Worm (Caenorhabditis elegans) whole organism, midembryonic: ENCODE results near the gene vha-13.

ENCODE experiments used
- T22C8.4 ChIP-seq: fragments of 200-800 bp; sonication (Bioruptor generic); IDR thresholded peaks from 2 replicates; pipeline ENCODE4 v1.3.6; 2022; ENCODE audit warnings: missing genetic modification characterization, missing compliant biosample characterization
- cog-1 ChIP-seq: sonication (generic microtip); optimal IDR thresholded peaks from 2 replicates; lab custom pipeline; 2016; ENCODE audit warnings: missing genetic modification characterization, missing compliant biosample characterization
- flt-1 ChIP-seq: fragments of 200-800 bp; sonication (Bioruptor generic); IDR thresholded peaks from 2 replicates; pipeline ENCODE4 v1.3.6; 2022; ENCODE audit warnings: missing genetic modification characterization, missing compliant biosample characterization
- klf-2 ChIP-seq: fragments of 200-800 bp; sonication (Bioruptor generic); conservative IDR thresholded peaks from 2 replicates; pipeline ENCODE4 v1.3.6; 2022; ENCODE audit warnings: missing genetic modification reagents, missing genetic modification characterization, missing compliant biosample characterization
- med-1 ChIP-seq: sonication (generic microtip); optimal IDR thresholded peaks from 2 replicates; lab custom pipeline; 2017; ENCODE audit warnings: missing genetic modification characterization, mild to moderate bottlenecking, missing compliant biosample characterization, antibody characterized with exemption, missing genetic modification reagents; ENCODE audit not compliant: insufficient read depth
- ref-1 ChIP-seq: fragments of 200-800 bp; sonication (Bioruptor generic); conservative IDR thresholded peaks from 2 replicates; pipeline ENCODE4 v1.3.6; 2022; ENCODE audit warnings: missing genetic modification reagents, missing genetic modification characterization, missing compliant biosample characterization
- tab-1 ChIP-seq: fragments of 200-800 bp; sonication (Bioruptor generic); IDR thresholded peaks from 2 replicates; pipeline ENCODE4 v1.3.6; 2022; ENCODE audit warnings: missing genetic modification characterization, missing compliant biosample characterization
- ztf-23 ChIP-seq: fragments of 200-800 bp; sonication (Bioruptor generic); IDR thresholded peaks from 2 replicates; pipeline ENCODE4 v1.3.6; 2022; ENCODE audit warnings: missing genetic modification reagents, missing genetic modification characterization, missing compliant biosample characterization
- ztf-29 ChIP-seq: fragments of 200-800 bp; sonication (Bioruptor generic); IDR thresholded peaks from 2 replicates; pipeline ENCODE4 v1.3.6; 2022; ENCODE audit warnings: missing genetic modification reagents, missing genetic modification characterization, missing compliant biosample characterization

vha-13 gene

DNA sequence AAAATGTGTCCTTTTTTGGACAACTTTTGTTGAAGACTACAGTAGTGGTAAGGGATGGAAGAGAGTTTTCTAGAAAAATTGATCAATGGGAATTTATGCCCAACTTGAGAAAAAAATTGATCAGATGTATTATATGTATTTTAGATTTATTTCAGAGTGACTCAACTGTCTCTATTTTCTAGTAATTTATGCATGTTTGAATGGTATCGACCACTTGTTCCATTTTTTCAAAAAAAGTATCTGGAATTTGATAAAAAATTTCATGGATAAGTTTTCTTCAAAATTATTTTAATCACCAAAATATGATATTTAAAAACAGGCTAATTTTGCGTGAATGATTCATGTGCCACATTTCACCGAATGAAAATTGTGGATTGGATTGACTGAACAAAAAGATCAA lies 40.3 kb downstream of the vha-13 start, which contains the start of gene C15H11.10:
Gene C15H11.10 (plus strand): TSS at position 301 of the 400 bp plus-strand sequence.
- TF ChIP-seq ztf-23 (GFP tag; lab: Robert Waterston, UW) (no peak), tab-1 (no peak), ref-1 (GFP tag; lab: Robert Waterston, UW) (no peak), med-1 (GFP tag; lab: Kevin White, UChicago) (no peak), cog-1 (tag; lab: Kevin White, UChicago) (no peak), flt-1 (GFP tag; lab: Robert Waterston, UW) (no peak), klf-2 (no peak), ztf-29 (GFP tag; lab: Robert Waterston, UW) (no peak), T22C8.4 (GFP tag; lab: Robert Waterston, UW) (no peak)

DNA sequence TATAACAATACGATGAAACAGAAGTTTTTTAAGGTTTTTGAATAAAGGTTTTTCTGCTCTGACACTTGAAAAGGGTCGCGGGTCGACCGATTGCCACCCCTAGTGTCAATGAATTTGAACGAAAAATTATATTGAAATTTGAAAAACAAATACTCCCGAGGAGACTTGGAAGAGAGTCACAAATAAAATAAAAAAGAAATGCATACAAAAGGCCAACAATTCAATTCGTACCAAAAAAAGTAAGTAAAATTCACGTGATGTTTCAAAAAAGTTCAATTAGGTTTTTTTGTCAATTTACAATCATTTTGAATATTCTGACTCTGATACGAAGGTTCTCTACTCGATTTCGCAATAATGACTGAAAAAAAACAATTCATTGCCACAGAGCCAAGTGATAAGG lies 42.0 kb downstream of the vha-13 start, which contains the start of gene C15H11.1:
Gene C15H11.1 (plus strand): TSS at position 301 of the 400 bp plus-strand sequence.
- TF ChIP-seq flt-1 (GFP tag; lab: Robert Waterston, UW): no peak
- TF ChIP-seq ztf-23 (GFP tag; lab: Robert Waterston, UW): no peak
- TF ChIP-seq med-1 (GFP tag; lab: Kevin White, UChicago): no peak
- TF ChIP-seq ref-1 (GFP tag; lab: Robert Waterston, UW): no peak
- no peak for TF ChIP-seq T22C8.4 (GFP tag; lab: Robert Waterston, UW)
- TF ChIP-seq tab-1: no peak
- no peak for TF ChIP-seq ztf-29 (GFP tag; lab: Robert Waterston, UW)
- no peak for TF ChIP-seq klf-2
- no peak for TF ChIP-seq cog-1 (tag; lab: Kevin White, UChicago)

DNA sequence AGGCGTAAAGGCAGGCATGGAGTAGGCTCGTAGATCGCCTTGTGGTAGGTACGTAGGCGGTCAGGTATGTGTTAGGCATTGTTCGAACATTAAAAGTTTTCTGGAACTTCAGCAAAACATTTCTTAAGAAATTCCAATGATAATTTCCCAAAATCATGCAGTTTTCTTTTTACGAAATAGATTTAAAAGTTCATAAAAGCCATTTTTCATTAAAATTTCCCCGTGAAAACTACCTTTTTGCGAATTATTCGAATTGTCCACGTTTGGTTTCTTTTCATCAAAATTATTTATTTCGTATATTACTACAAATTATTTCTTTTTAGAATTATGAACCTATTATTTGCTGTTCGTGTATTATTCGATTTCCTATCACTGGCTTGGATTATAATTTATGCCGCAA lies 43.2 kb downstream of the vha-13 start, which contains the start of gene C15H11.13:
Gene C15H11.13 (plus strand): TSS at position 301 of the 400 bp plus-strand sequence.
- TF ChIP-seq med-1 (GFP tag; lab: Kevin White, UChicago) (no peak), klf-2 (no peak), tab-1 (no peak), flt-1 (GFP tag; lab: Robert Waterston, UW) (no peak), T22C8.4 (GFP tag; lab: Robert Waterston, UW) (no peak), ref-1 (GFP tag; lab: Robert Waterston, UW) (no peak), cog-1 (tag; lab: Kevin White, UChicago) (no peak), ztf-23 (GFP tag; lab: Robert Waterston, UW) (no peak), ztf-29 (GFP tag; lab: Robert Waterston, UW) (no peak)

DNA sequence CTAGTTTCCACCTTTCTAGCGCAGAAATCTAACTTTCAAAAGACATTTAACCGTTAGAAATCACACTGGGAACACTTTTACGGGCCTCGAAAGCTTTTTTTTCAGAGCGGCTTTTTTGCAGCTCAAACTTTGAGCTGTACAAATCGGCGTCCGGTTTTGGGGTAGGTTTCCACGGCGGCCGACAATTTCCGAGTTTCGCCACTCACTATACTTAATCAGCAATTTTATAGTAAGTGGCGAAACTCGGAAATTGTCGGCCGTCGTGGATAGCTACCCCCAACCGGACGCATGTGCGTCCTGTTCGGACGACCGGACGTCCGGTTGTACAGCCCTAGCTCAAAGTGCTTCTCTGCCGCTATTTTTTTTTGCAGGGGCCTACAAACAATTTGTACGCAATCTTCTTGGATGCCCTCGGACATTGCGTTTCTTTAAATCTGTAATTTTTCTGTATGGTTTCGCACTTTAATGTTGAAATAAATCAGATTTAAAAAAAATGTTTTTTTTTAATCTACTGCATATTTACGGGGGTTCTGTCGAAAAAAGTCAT lies 44.7 kb downstream of the vha-13 start:
- TF ChIP-seq T22C8.4 (GFP tag; lab: Robert Waterston, UW): no peak
- no peak for TF ChIP-seq flt-1 (GFP tag; lab: Robert Waterston, UW)
- TF ChIP-seq klf-2: no peak
- TF ChIP-seq tab-1: no peak
- TF ChIP-seq cog-1 (tag; lab: Kevin White, UChicago): no peak
- no peak for TF ChIP-seq ref-1 (GFP tag; lab: Robert Waterston, UW)
- no peak for TF ChIP-seq med-1 (GFP tag; lab: Kevin White, UChicago)
- no peak for TF ChIP-seq ztf-29 (GFP tag; lab: Robert Waterston, UW)
- no peak for TF ChIP-seq ztf-23 (GFP tag; lab: Robert Waterston, UW)
